Worm (Caenorhabditis elegans) whole organism, L2 larva: Measurements from ENCODE around the gene Y22D7AL.9.

Experiments
- egl-27 ChIP-seq: sonication (generic microtip); optimal IDR thresholded peaks from 3 replicates; lab custom pipeline; 2017; ENCODE audit warnings: missing biosample characterization, missing genetic modification reagents, missing genetic modification characterization
- fos-1 ChIP-seq: fragments of 150-350 bp; optimal IDR thresholded peaks from 2 replicates; lab custom pipeline; 2014; ENCODE audit warnings: missing biosample characterization, missing genetic modification characterization
- gmeb-1 ChIP-seq: fragments of 150-350 bp; optimal IDR thresholded peaks from 2 replicates; lab custom pipeline; 2014; ENCODE audit warnings: missing biosample characterization, missing genetic modification characterization
- nhr-10 ChIP-seq: sonication (generic microtip); optimal IDR thresholded peaks from 2 replicates; lab custom pipeline; 2017; ENCODE audit warnings: missing biosample characterization, missing genetic modification characterization
- nhr-6 ChIP-seq: fragments of 150-350 bp; optimal IDR thresholded peaks from 2 replicates; lab custom pipeline; 2014; ENCODE audit warnings: missing biosample characterization, missing genetic modification characterization

- TF ChIP-seq fos-1 (tag; lab: Kevin White, UChicago) (no peak), egl-27 (tag; lab: Kevin White, UChicago) (no peak), nhr-6 (no peak), nhr-10 (no peak), gmeb-1 (tag; lab: Kevin White, UChicago) (peak; percentile 37)
Observed at ce11 chrIII:1604514-1604976, 9.3 kb downstream of the Y22D7AL.9 start, which contains the start of gene Y22D7AL.6.
